Fruit fly (Drosophila melanogaster) whole organism, embryonic: Measurements from ENCODE around the gene CG6938.

Experiments used
- ATbp ChIP-seq: fragments of 200-800 bp; sonication (Bioruptor generic); optimal IDR thresholded peaks from 2 replicates; lab custom pipeline; 2017; ENCODE audit warnings: missing biosample characterization, mild to moderate bottlenecking, missing genetic modification characterization, missing genetic modification reagents
- Ada2b ChIP-seq: fragments of 200-800 bp; sonication (Bioruptor generic); IDR thresholded peaks from 2 replicates; pipeline ENCODE4 v1.3.6; 2022; ENCODE audit warnings: missing biosample characterization, missing genetic modification characterization
- CG10274 ChIP-seq: fragments of 200-800 bp; sonication (Bioruptor generic); optimal IDR thresholded peaks from 3 replicates; lab custom pipeline; 2017; ENCODE audit warnings: missing biosample characterization, mild to moderate bottlenecking, missing genetic modification characterization
- CG10366 ChIP-seq: fragments of 200-800 bp; sonication (Bioruptor generic); IDR thresholded peaks from 2 replicates; pipeline ENCODE4 v1.3.6; 2022; ENCODE audit warnings: missing biosample characterization, missing genetic modification characterization
- CG10462 ChIP-seq: fragments of 200-800 bp; sonication (Bioruptor generic); optimal IDR thresholded peaks from 2 replicates; lab custom pipeline; 2016; ENCODE audit warnings: missing biosample characterization, missing genetic modification characterization
- CG10654 ChIP-seq: fragments of 200-800 bp; sonication (Bioruptor generic); optimal IDR thresholded peaks from 2 replicates; lab custom pipeline; 2016; ENCODE audit warnings: missing biosample characterization, missing genetic modification characterization
- CG11504 ChIP-seq: fragments of 200-800 bp; sonication (Bioruptor generic); optimal IDR thresholded peaks from 3 replicates; lab custom pipeline; 2019; ENCODE audit warnings: missing biosample characterization, mild to moderate bottlenecking, missing genetic modification characterization, moderate library complexity
- CG12219 ChIP-seq: fragments of 200-800 bp; sonication (Bioruptor generic); optimal IDR thresholded peaks from 3 replicates; lab custom pipeline; 2018; ENCODE audit warnings: missing biosample characterization, mild to moderate bottlenecking, missing genetic modification characterization
- CG12769 ChIP-seq: fragments of 200-800 bp; sonication (Bioruptor generic); optimal IDR thresholded peaks from 2 replicates; lab custom pipeline; 2019; ENCODE audit warnings: missing biosample characterization, mild to moderate bottlenecking, missing genetic modification characterization, moderate library complexity
- CG13424 ChIP-seq: fragments of 200-800 bp; sonication (Bioruptor generic); optimal IDR thresholded peaks from 2 replicates; lab custom pipeline; 2019; ENCODE audit warnings: missing biosample characterization, mild to moderate bottlenecking, missing genetic modification characterization, moderate library complexity
- CG14965 ChIP-seq: fragments of 200-800 bp; sonication (Bioruptor generic); optimal IDR thresholded peaks from 2 replicates; lab custom pipeline; 2016; ENCODE audit warnings: missing biosample characterization, missing genetic modification characterization, borderline replicate concordance
- CG17186 ChIP-seq: fragments of 200-800 bp; sonication (Bioruptor generic); optimal IDR thresholded peaks from 3 replicates; lab custom pipeline; 2017; ENCODE audit warnings: missing biosample characterization, missing genetic modification reagents, missing genetic modification characterization
- CG17568 ChIP-seq: fragments of 200-800 bp; sonication (Bioruptor generic); optimal IDR thresholded peaks from 2 replicates; lab custom pipeline; 2018; ENCODE audit warnings: missing biosample characterization, mild to moderate bottlenecking, missing genetic modification characterization, moderate library complexity
- CG17912 ChIP-seq: fragments of 200-800 bp; sonication (Bioruptor generic); optimal IDR thresholded peaks from 2 replicates; lab custom pipeline; 2018; ENCODE audit warnings: missing biosample characterization, mild to moderate bottlenecking, missing genetic modification characterization
- CG18476 ChIP-seq: fragments of 200-800 bp; sonication (Bioruptor generic); optimal IDR thresholded peaks from 2 replicates; lab custom pipeline; 2016; ENCODE audit warnings: missing biosample characterization, mild to moderate bottlenecking, missing genetic modification characterization
- CG30403 ChIP-seq: fragments of 200-800 bp; sonication (Bioruptor generic); optimal IDR thresholded peaks from 3 replicates; lab custom pipeline; 2016; ENCODE audit warnings: missing biosample characterization, missing genetic modification characterization
- CG33557 ChIP-seq: fragments of 200-800 bp; sonication (Bioruptor generic); optimal IDR thresholded peaks from 2 replicates; lab custom pipeline; 2019; ENCODE audit warnings: missing biosample characterization, mild to moderate bottlenecking, missing genetic modification characterization, moderate library complexity
- CG4730 ChIP-seq: fragments of 200-800 bp; sonication (Bioruptor generic); IDR thresholded peaks from 2 replicates; pipeline ENCODE4 v1.3.6; 2022; ENCODE audit warnings: missing biosample characterization, missing genetic modification characterization
- CG7928 ChIP-seq: fragments of 200-800 bp; sonication (Bioruptor generic); optimal IDR thresholded peaks from 2 replicates; lab custom pipeline; 2017; ENCODE audit warnings: missing biosample characterization, mild to moderate bottlenecking, missing genetic modification characterization
- Dbx ChIP-seq: fragments of 200-800 bp; sonication (Bioruptor generic); IDR thresholded peaks from 3 replicates; pipeline ENCODE4 v1.3.6; 2022; ENCODE audit warnings: missing biosample characterization, missing genetic modification characterization
- Dref ChIP-seq: fragments of 200-800 bp; sonication (Bioruptor generic); IDR thresholded peaks from 2 replicates; pipeline ENCODE4 v1.3.6; 2022; ENCODE audit warnings: missing biosample characterization, missing genetic modification characterization
- Fer3 ChIP-seq: fragments of 200-800 bp; sonication (Bioruptor generic); optimal IDR thresholded peaks from 2 replicates; lab custom pipeline; 2018; ENCODE audit warnings: missing biosample characterization, mild to moderate bottlenecking, missing genetic modification characterization, moderate library complexity
- HLHmδ ChIP-seq: fragments of 200-800 bp; sonication (Bioruptor generic); optimal IDR thresholded peaks from 2 replicates; lab custom pipeline; 2018; ENCODE audit warnings: missing biosample characterization, mild to moderate bottlenecking, missing genetic modification characterization, moderate library complexity
- Lhr ChIP-seq: fragments of 200-800 bp; sonication (Bioruptor generic); optimal IDR thresholded peaks from 3 replicates; lab custom pipeline; 2017; ENCODE audit warnings: mild to moderate bottlenecking, missing biosample characterization, missing genetic modification reagents, missing genetic modification characterization
- Mrtf ChIP-seq: fragments of 200-800 bp; sonication (Bioruptor generic); IDR thresholded peaks from 3 replicates; pipeline ENCODE4 v1.3.6; 2022; ENCODE audit warnings: missing biosample characterization, missing genetic modification characterization
- NK7.1 ChIP-seq: fragments of 200-800 bp; sonication (Bioruptor generic); optimal IDR thresholded peaks from 3 replicates; lab custom pipeline; 2016; ENCODE audit warnings: missing biosample characterization, missing genetic modification characterization
- NfI ChIP-seq: fragments of 200-800 bp; sonication (Bioruptor generic); optimal IDR thresholded peaks from 3 replicates; lab custom pipeline; 2018; ENCODE audit warnings: missing biosample characterization, mild to moderate bottlenecking, missing genetic modification characterization, moderate library complexity
- PHDP ChIP-seq: fragments of 200-800 bp; sonication (Bioruptor generic); optimal IDR thresholded peaks from 3 replicates; lab custom pipeline; 2018; ENCODE audit warnings: missing biosample characterization, mild to moderate bottlenecking, missing genetic modification characterization, moderate library complexity
- Pdp1 ChIP-seq, 2 experiments: fragments of 200-800 bp; sonication (Bioruptor generic); optimal IDR thresholded peaks; 3 replicates each; lab custom pipeline; 2016; ENCODE audit warnings: missing biosample characterization in 2 of 2, missing genetic modification characterization in 2 of 2, mild to moderate bottlenecking in 1 of 2, moderate library complexity in 1 of 2
- Sox102F ChIP-seq: fragments of 200-800 bp; sonication (Bioruptor generic); optimal IDR thresholded peaks from 2 replicates; lab custom pipeline; 2018; ENCODE audit warnings: missing biosample characterization, mild to moderate bottlenecking, missing genetic modification characterization, moderate library complexity
- Trl ChIP-seq, 3 experiments: fragments of >200 bp in 2 of 3; fragments of 200-800 bp in 1 of 3; sonication (Bioruptor generic) in 1 of 3; optimal IDR thresholded peaks; 2 replicates in 1 of 3; 3 replicates in 2 of 3; lab custom pipeline; 2016 to 2017; ENCODE audit warnings: missing biosample characterization in 1 of 3, missing genetic modification characterization in 1 of 3
- Xrp1 ChIP-seq: fragments of 200-800 bp; sonication (Bioruptor generic); IDR thresholded peaks from 2 replicates; pipeline ENCODE4 v1.3.6; 2022; ENCODE audit warnings: missing biosample characterization, missing genetic modification characterization
- ac ChIP-seq: fragments of 200-800 bp; sonication (Bioruptor generic); optimal IDR thresholded peaks from 3 replicates; lab custom pipeline; 2017; ENCODE audit warnings: missing biosample characterization, mild to moderate bottlenecking, missing genetic modification characterization
- ap ChIP-seq: fragments of 200-800 bp; sonication (Bioruptor generic); IDR thresholded peaks from 2 replicates; pipeline ENCODE4 v1.3.6; 2022; ENCODE audit warnings: missing biosample characterization, missing genetic modification characterization
- bsh ChIP-seq, 2 experiments: fragments of 200-800 bp; sonication (Bioruptor generic); optimal IDR thresholded peaks; 2 replicates each; lab custom pipeline; 2017 to 2018; ENCODE audit warnings: mild to moderate bottlenecking in 2 of 2, missing biosample characterization in 2 of 2, missing genetic modification characterization in 2 of 2, moderate library complexity in 1 of 2
- dmrt99B ChIP-seq: fragments of 200-800 bp; sonication (Bioruptor generic); optimal IDR thresholded peaks from 2 replicates; lab custom pipeline; 2018; ENCODE audit warnings: missing biosample characterization, mild to moderate bottlenecking, missing genetic modification characterization, moderate library complexity
- gem ChIP-seq: fragments of 200-800 bp; sonication (Bioruptor generic); optimal IDR thresholded peaks from 2 replicates; lab custom pipeline; 2019; ENCODE audit warnings: missing biosample characterization, mild to moderate bottlenecking, missing genetic modification characterization, moderate library complexity
- kah ChIP-seq: fragments of 200-800 bp; sonication (Bioruptor generic); optimal IDR thresholded peaks from 2 replicates; lab custom pipeline; 2018; ENCODE audit warnings: missing biosample characterization, mild to moderate bottlenecking, missing genetic modification characterization
- ken ChIP-seq: fragments of 200-800 bp; sonication (Bioruptor generic); IDR thresholded peaks from 3 replicates; pipeline ENCODE4 v1.3.6; 2022; ENCODE audit warnings: missing biosample characterization, missing genetic modification characterization
- nau ChIP-seq: fragments of 200-800 bp; sonication (Bioruptor generic); optimal IDR thresholded peaks from 3 replicates; lab custom pipeline; 2017; ENCODE audit warnings: missing biosample characterization, mild to moderate bottlenecking, missing genetic modification characterization, missing genetic modification reagents
- p53 ChIP-seq: fragments of 200-800 bp; sonication (Bioruptor generic); optimal IDR thresholded peaks from 2 replicates; lab custom pipeline; 2016; ENCODE audit warnings: missing biosample characterization, missing genetic modification characterization
- pb ChIP-seq: fragments of 200-800 bp; sonication (Bioruptor generic); optimal IDR thresholded peaks from 3 replicates; lab custom pipeline; 2016; ENCODE audit warnings: missing biosample characterization, missing genetic modification characterization
- pzg ChIP-seq: fragments of 200-800 bp; sonication (Bioruptor generic); optimal IDR thresholded peaks from 3 replicates; lab custom pipeline; 2018; ENCODE audit warnings: missing biosample characterization, mild to moderate bottlenecking, missing genetic modification characterization, moderate library complexity
- sens ChIP-seq: fragments of 200-800 bp; sonication (Bioruptor generic); peaks from one replicate; lab custom pipeline; 2016; ENCODE audit warnings: missing biosample characterization, missing genetic modification characterization
- slbo ChIP-seq: fragments of 200-800 bp; sonication (Bioruptor generic); IDR thresholded peaks from 2 replicates; pipeline ENCODE4 v1.3.6; 2022; ENCODE audit warnings: missing biosample characterization, missing genetic modification characterization
- ssp ChIP-seq: fragments of 200-800 bp; sonication (Bioruptor generic); IDR thresholded peaks from 2 replicates; pipeline ENCODE4 v1.3.6; 2022; ENCODE audit warnings: missing biosample characterization, missing genetic modification characterization
- tap ChIP-seq: fragments of 200-800 bp; optimal IDR thresholded peaks from 3 replicates; lab custom pipeline; 2019; ENCODE audit warnings: missing biosample characterization, mild to moderate bottlenecking, missing genetic modification characterization, moderate library complexity
- toy ChIP-seq: fragments of 200-800 bp; sonication (Bioruptor generic); IDR thresholded peaks from 2 replicates; pipeline ENCODE4 v1.3.6; 2022; ENCODE audit warnings: missing biosample characterization, missing genetic modification characterization

The CG6938 gene

dm6 chr3L:12030521-12030920 lies 45.8 kb downstream of the CG6938 start (continued):
- TF ChIP-seq CG12219 (GFP tag; lab: Kevin White, UChicago) (no peak), Trl (optimal IDR thresholded peaks at IDR 0.05; lab: Kevin White, UChicago) (no peak), Trl (GFP tag; optimal IDR thresholded peaks at IDR 0.05; lab: Kevin White, UChicago) (no peak), nau (GFP tag; lab: Kevin White, UChicago) (no peak), p53 (no peak), ap (GFP tag; lab: Robert Waterston, UW) (no peak; the same call in 1 of the 2 replicates), CG4730 (GFP tag; lab: Robert Waterston, UW) (no peak), Lhr (no peak), CG12769 (tag; lab: Kevin White, UChicago) (no peak), Dbx (GFP tag; lab: Robert Waterston, UW) (0 out of 3 replicates have a peak, but pooled peaks have one; percentile 19), pb (no peak), Ada2b (GFP tag; lab: Robert Waterston, UW) (peak; percentile 49; the same call in 1 of the 2 replicates), PHDP (no peak), CG30403 (GFP tag; lab: Kevin White, UChicago) (no peak), CG10274 (GFP tag; lab: Kevin White, UChicago) (no peak), CG11504 (tag; lab: Kevin White, UChicago) (peak; percentile 35), ATbp (GFP tag; lab: Kevin White, UChicago) (no peak), Pdp1 (GFP tag; optimal IDR thresholded peaks at IDR 0.05; lab: Kevin White, UChicago) (no peak), bsh (GFP tag; optimal IDR thresholded peaks at IDR 0.05; lab: Kevin White, UChicago) (peak; percentile 26 to 44), CG13424 (no peak), CG33557 (GFP tag; lab: Kevin White, UChicago) (no peak), gem (peak; percentile 10), NK7.1 (no peak), sens (GFP tag; lab: Kevin White, UChicago) (peak; percentile 60), CG18476 (no peak), CG17568 (GFP tag; lab: Kevin White, UChicago) (no peak), slbo (GFP tag; lab: Robert Waterston, UW) (no peak), CG10366 (GFP tag; lab: Robert Waterston, UW) (no peak), CG17912 (GFP tag; lab: Kevin White, UChicago) (no peak), CG7928 (no peak), CG17186 (GFP tag; lab: Kevin White, UChicago) (no peak), toy (GFP tag; lab: Robert Waterston, UW) (no peak), kah (no peak), CG14965 (no peak), Sox102F (GFP tag; lab: Kevin White, UChicago) (peak; percentile 25), ac (GFP tag; lab: Kevin White, UChicago) (no peak)
- TF ChIP-seq, all 482 proteins: peak for 35

DNA sequence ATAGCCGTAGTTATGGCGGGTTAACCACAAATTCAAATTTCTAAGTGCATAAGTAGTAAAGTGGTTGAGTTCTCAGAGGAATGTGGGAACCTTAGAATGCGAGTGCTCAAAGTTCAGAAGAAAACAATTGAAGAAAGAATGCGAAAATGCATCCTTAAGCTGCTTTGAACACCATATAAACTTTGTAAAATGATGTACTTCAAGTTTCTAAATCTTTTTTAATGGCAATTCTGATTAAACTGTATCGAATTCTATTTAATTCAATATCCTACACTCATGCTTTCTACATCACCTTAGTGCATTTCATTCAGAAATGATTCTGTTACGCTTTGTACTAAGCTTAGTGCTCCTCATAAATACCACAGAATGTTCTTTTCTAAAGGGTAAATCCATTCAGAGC lies 47.6 kb downstream of the CG6938 start, which contains the start of gene CG43993:
Gene CG43993, plus strand, starts transcription at position 301 of the 400 bp plus-strand sequence.
- no peak for TF ChIP-seq Dref
- TF ChIP-seq tap (tag; lab: Kevin White, UChicago) = no peak
- no peak for TF ChIP-seq dmrt99B (tag; lab: Kevin White, UChicago)
- TF ChIP-seq Fer3 (tag; lab: Kevin White, UChicago) = no peak
- no peak for TF ChIP-seq ssp (GFP tag; lab: Robert Waterston, UW)
- TF ChIP-seq CG10462 = no peak
- no peak for TF ChIP-seq HLHmδ (GFP tag; lab: Kevin White, UChicago)
- no peak for TF ChIP-seq pzg (GFP tag; lab: Kevin White, UChicago)
- TF ChIP-seq NfI (GFP tag; lab: Kevin White, UChicago) = no peak
- TF ChIP-seq CG10654 = no peak
- no peak for TF ChIP-seq Mrtf (GFP tag; lab: Robert Waterston, UW)
- no peak for TF ChIP-seq Xrp1 (GFP tag; lab: Robert Waterston, UW)
- no peak for TF ChIP-seq ken (GFP tag; lab: Robert Waterston, UW)
